Fruit fly (Drosophila melanogaster) whole organism, larva: ENCODE data around the gene CG9962.

ENCODE experiments used
- noc ChIP-seq: fragments of 200-800 bp; sonication (Bioruptor generic); optimal IDR thresholded peaks from 3 replicates; lab custom pipeline; 2019; ENCODE audit warnings: missing biosample characterization, mild to moderate bottlenecking, missing genetic modification characterization, moderate library complexity

Gene CG9962

DNA sequence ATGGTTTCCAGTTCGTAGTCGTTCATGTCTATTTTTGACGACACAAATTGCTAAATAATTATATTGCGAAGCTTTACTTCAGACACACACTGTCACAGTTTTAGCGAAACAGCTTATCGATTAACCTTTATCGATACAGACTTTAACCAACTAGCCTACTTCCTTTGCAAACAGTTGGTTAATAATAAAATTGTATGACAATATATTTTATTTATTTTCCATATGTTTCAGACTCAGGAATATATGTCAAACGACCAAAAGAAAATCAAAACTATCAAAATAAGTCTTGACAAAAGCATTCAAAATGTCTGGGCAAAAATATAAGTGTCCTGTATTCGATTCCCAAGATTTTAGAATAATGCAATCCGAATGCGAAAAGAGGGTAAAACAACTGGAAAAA is at the start of gene CG9962, which contains the start of gene CG43851:
CG9962 (minus strand) TSS at position 101 of the 400 bp plus-strand sequence.
CG43851 (plus strand) TSS at position 267 of the 400 bp plus-strand sequence.
- TF ChIP-seq noc (tag; lab: Kevin White, UChicago) = no peak

DNA sequence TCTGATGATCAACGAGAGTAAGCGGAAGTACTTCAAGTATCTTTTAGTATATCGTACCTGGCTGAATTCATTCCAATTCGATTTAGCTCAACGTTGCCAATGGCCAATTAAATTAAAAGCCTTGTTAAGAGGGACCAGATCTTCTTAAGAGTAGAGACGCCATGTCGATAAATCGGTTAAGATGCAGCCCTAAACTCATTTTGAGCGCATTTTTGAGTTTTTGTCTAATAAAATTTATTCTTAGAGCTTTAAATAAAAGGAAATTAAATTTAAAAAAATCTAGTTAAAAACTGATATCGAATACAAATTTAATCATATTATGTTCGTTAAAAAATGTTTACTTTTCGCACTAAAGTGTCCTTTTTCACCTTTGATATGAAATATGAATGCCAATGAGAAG is 48.8 kb upstream of the CG9962 start, which contains the start of gene Trf5:
Trf5 (minus strand) TSS at position 101 of the 400 bp plus-strand sequence.
- no peak for TF ChIP-seq noc (tag; lab: Kevin White, UChicago)

DNA sequence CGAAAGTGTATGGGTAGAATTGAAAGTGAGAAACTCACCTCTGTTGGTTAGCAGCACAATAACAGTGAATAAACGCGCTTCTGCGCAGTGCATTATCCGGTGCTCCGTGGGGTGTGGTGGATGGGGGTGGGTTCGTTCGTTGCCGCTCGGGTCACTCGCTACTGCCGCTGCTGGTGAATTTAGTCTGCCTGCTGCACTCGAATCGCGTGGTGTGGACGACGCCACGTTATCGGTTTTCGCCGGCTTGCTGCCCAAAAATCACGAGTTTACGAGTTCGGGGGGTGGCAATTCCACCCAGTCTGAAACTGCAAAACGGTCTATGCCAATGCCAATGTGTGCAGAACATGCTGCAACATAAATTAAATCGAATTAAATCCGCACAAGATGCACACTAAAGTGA is 30.0 kb upstream of the CG9962 start, which contains the start of gene Tmtc1:
Tmtc1 (plus strand) TSS at position 182 of the 400 bp plus-strand sequence.
- no peak for TF ChIP-seq noc (tag; lab: Kevin White, UChicago)

DNA sequence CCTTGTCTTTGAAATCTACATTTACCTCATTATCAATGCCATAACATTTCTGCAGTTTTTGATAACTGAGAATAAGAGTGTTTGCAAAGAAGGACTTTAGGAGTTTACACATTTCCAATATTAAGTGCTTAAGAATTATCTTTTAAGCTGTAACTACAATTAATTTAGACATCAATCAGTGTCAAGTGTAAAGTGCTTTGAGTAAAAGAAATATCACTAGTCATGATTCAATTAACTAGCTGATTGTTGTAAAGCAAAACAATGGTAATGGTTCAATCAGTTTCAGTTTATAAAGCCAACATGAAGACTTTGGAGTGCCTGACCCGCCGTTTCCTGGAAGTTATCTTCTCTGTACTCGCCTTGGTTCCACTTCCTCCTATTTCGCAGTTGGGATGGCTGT is 22.0 kb upstream of the CG9962 start, which contains the start of gene Gr23a:
Gr23a (plus strand) TSS at position 301 of the 400 bp plus-strand sequence.
- no peak for TF ChIP-seq noc (tag; lab: Kevin White, UChicago)

DNA sequence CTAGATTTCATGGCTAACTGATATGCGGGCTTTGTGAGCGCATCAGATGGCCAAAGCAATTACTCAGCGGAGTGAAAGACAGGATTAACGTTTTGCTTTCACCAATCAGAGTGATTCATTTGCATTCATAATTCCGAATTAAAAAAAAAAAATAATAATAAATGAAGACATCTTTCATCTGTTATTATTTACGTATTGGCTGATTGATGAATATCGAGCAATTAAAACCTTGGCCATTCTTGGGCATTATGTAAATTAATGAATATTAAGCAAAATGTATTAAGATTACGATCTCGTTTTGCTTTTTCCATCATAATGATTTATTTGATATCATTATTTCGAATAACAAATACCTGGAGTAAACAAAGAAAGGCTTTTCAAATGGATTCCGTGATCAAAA is 17.2 kb upstream of the CG9962 start, which contains the start of gene Trf4:
Trf4 (plus strand) TSS at position 301 of the 400 bp plus-strand sequence.
- TF ChIP-seq noc (tag; lab: Kevin White, UChicago) = no peak

DNA sequence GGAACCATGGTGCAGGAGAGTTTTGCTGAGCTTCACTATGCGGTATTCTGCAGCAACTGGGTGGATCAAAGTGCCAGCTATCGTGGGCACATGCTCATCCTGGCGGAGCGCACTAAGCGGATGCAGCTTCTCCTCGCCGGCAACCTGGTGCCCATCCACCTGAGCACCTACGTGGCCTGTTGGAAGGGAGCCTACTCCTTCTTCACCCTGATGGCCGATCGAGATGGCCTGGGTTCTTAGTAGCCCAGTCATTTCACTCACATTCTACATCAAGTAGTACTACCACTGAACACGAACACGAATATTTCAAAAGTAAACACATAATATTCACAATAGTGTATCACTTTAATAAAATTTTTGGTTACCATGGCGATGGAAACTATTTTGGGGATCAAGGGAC is 7.6 kb upstream of the CG9962 start, which contains the start of gene Prosbeta4R2:
Prosbeta4R2 (plus strand) TSS at position 301 of the 400 bp plus-strand sequence.
- no peak for TF ChIP-seq noc (tag; lab: Kevin White, UChicago)

DNA sequence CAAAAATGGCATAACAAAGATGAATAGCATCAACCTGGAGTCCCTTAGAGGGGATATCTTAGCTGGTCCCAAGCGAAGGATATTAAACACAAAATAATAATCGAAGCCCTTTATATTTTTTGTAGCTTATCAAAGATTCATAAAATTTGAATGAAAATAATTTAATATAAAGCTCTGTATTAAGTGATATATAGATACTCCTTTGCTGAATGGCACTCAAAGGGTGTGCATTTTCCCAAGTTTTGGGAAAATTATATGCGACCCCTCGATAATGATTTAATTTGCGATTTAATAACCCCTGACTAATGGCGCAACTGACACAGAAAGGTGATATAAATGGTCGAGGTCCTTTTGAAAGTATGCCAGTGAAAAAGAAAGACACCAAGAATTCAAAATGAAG is 6.2 kb upstream of the CG9962 start, which contains the start of gene Or23a:
Or23a (plus strand) TSS at position 301 of the 400 bp plus-strand sequence.
- TF ChIP-seq noc (tag; lab: Kevin White, UChicago) = no peak

DNA sequence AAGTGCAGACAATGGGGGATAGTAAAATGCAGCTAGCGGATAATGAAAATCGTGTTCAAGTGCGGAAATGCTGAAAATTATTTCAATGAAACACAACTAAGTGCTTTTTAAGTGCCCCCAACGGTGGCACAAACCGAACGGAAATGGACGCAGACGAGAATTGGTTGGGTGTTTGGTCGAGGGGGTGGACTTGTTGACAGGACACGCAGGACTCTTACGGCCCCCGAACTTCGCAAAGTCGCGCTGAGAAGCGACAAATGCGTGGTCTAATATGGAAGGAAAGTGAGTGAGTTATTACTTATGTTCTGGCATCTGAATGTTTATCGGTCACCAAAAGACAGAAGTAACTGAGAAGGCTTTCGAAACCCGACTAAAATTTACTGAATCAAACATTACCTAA is 5.2 kb upstream of the CG9962 start, which contains the start of gene Prosbeta4R1:
Prosbeta4R1 (plus strand) TSS at position 301 of the 400 bp plus-strand sequence.
- TF ChIP-seq noc (tag; lab: Kevin White, UChicago) = no peak

DNA sequence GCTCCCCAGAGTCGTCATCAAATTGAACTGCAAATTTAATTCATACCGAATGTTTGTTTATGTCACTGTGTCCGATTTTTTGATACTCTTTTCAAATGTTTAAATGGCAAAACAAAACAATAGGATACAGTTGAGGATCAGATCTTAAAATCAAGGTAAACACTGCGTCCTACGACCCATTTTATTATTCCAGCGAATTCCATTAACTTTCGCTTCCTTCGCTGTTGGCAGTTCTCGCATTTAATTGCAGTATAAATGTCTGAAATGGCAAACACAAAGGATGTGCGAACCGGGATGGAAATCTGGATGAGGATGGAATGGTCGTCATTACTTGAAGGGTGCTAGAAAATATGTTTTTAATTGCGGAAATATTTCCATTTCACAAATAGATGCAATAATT is 4.8 kb upstream of the CG9962 start, which contains the start of gene CG33125:
CG33125 (minus strand) TSS at position 101 of the 400 bp plus-strand sequence.
- no peak for TF ChIP-seq noc (tag; lab: Kevin White, UChicago)

DNA sequence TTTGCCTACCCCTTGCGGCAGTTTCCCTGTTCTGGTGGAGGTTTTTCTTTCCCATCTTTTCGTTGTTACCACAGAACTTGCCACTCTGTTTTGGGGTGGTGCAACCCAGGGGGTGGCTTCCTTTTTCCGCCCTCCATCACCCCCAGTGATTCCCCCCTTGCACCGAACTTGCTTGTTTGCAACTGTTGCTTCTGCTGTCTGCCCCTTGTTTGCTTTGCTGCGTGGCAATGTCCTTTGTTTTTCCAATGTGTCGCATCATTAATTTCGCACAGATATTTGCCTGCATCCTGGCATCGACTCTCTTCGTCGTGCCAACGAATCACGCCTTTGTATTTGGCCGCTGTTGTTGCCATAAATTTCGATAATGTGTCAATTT is 10.5 kb downstream of the CG9962 start:
- TF ChIP-seq noc (tag; lab: Kevin White, UChicago) = no peak

DNA sequence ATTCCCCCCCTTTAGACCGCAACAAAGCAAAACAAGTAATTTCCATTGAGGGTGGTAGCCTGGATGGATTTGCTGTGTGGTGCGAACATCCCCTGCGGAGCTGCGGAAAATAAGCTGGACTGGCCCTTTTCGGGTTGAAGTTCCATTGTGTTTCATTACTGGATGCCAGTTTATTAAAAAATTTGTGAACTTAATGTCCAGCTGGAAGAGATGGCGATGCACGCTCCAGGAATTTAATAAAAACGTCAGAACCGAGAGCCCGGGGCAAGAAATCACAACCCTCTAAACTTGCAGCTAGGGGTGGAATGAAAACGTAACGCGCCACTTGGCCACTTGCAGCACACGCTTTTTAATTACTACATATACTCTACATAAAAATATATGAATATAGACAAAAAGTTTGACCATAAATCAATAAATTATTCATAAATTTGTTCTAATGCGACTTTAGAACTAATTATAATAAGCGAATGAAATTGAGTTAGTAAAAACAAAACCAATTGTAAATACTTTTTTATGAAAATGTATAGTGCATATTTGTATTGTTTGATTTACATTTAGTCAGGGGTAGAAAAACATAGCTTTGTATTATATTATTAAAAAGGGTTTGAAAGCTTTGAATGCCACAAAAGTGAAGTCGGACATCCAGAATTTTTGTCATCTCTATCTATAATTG is 11.1 kb downstream of the CG9962 start:
- no peak for TF ChIP-seq noc (tag; lab: Kevin White, UChicago)

DNA sequence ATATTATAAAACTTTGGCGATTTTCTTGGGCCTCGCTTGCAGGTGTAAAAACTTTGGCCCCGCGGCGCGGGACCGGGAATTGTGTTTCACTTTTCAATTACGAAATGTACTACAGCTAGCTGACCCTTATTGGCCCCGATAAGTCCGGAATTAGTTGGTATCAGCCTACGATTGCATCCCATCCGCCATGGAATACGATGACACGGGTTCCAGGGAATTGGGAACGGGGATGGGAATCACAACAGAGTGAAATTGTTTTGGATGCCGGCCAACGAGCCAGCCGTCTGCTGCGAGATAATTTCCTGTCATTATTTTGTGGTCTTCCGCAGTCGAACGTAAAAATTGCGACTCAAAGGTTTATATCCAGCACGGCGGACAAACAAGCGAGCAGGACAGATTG is 18.8 kb downstream of the CG9962 start:
- TF ChIP-seq noc (tag; lab: Kevin White, UChicago) = no peak

DNA sequence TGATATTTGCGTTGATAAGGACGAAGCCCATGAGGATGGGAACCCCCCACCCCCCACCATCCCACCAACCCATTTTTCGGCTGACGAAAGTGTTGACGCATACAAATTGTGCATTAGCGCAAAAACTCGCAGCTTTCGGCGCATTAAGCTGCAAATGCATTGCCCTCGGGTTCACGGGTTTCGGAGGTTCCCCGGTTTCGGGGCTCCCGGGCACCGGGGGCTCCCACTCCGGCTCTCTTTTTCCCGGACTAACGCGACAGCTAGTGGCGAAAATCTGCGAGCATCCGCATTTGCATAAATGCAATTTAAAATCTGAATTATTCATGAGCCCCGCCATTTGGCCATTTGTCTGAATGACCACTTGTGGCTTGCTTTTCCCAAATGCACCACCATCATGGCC is 20.0 kb downstream of the CG9962 start:
- no peak for TF ChIP-seq noc (tag; lab: Kevin White, UChicago)

DNA sequence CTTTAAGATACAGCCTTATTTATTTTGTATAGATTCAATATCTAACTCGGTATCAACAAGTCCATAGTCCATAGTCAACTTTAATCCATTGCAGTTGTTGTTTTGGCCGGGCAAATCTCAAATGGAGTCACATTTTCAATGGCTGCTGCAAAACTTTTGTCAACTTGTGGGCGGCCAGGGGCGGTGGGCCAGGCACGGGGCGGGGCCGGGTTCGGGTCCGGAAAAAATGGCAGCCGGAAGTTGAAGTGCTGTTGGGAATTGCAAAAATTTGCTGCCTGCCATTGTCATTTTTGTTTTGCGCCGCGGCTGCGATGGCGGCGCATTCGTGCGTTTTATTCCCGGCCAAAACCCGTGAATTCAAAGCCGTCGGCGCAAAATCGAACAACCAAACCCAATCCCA is 23.6 kb downstream of the CG9962 start:
- no peak for TF ChIP-seq noc (tag; lab: Kevin White, UChicago)

DNA sequence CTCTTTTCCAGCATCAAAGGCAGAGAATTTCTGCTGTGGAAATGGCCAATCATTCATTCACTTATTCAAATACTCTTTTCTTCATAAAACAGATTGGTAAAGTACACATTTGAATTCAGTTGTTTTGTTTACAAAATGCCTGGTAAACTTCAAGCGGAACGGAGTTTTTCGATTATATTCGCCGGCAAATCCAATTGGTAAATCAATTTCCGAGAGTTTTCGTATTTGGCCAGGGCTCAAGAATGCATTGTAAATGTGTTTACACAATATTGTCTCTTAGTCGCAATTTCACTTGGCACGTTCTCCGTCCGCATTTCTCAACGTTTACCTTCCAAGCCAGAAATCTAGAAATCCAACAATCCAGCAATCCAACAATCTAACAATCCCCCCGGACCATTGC is 27.6 kb downstream of the CG9962 start, which contains the start of gene CG43403:
CG43403 (plus strand) TSS at position 301 of the 400 bp plus-strand sequence.
- TF ChIP-seq noc (tag; lab: Kevin White, UChicago) = no peak

DNA sequence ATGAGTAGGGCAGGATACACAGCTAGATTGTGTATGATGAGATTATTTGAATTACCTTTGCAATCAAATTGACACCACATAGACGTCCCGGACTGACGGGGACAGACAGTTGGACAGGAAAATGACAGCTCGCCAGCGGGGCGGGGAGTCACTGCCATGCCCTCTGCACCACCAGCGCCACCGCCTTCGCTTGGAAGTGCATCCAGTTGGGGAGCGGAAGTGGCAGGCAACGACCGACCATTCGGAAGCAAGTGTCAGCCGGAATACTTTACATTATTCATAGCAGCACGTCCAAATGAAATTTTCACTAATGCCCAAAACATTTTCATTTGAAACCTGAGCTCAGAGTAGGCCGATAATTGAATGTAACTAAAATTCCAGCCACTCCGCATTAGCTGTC is 37.8 kb downstream of the CG9962 start, which contains the start of gene CG15395:
CG15395 (plus strand) TSS at position 301 of the 400 bp plus-strand sequence.
- no peak for TF ChIP-seq noc (tag; lab: Kevin White, UChicago)
